Fruit fly (Drosophila melanogaster) whole organism, embryonic: ENCODE data around the gene qtc.

Experiments used
- Bgb ChIP-seq: fragments of 200-800 bp; sonication (Bioruptor generic); IDR thresholded peaks from 2 replicates; pipeline ENCODE4 v1.3.6; 2022; ENCODE audit warnings: missing biosample characterization, missing genetic modification characterization; ENCODE audit not compliant: partially characterized antibody
- CG10462 ChIP-seq: fragments of 200-800 bp; sonication (Bioruptor generic); optimal IDR thresholded peaks from 2 replicates; lab custom pipeline; 2016; ENCODE audit warnings: missing biosample characterization, missing genetic modification characterization
- CG11504 ChIP-seq: fragments of 200-800 bp; sonication (Bioruptor generic); optimal IDR thresholded peaks from 3 replicates; lab custom pipeline; 2019; ENCODE audit warnings: missing biosample characterization, mild to moderate bottlenecking, missing genetic modification characterization, moderate library complexity
- CG12391 ChIP-seq: fragments of 200-800 bp; sonication (Bioruptor generic); optimal IDR thresholded peaks from 3 replicates; lab custom pipeline; 2018; ENCODE audit warnings: missing biosample characterization, mild to moderate bottlenecking, missing genetic modification characterization, moderate library complexity
- CG12659 ChIP-seq: fragments of 200-800 bp; sonication (Bioruptor generic); optimal IDR thresholded peaks from 3 replicates; lab custom pipeline; 2017; ENCODE audit warnings: mild to moderate bottlenecking, missing biosample characterization, missing genetic modification reagents, missing genetic modification characterization
- CG15514 ChIP-seq: fragments of 200-800 bp; sonication (Bioruptor generic); optimal IDR thresholded peaks from 3 replicates; lab custom pipeline; 2017; ENCODE audit warnings: missing biosample characterization, missing genetic modification characterization, mild to moderate bottlenecking, moderate library complexity, missing genetic modification reagents
- CG16813 ChIP-seq: fragments of 200-800 bp; sonication (Bioruptor generic); IDR thresholded peaks from 3 replicates; pipeline ENCODE4 v1.3.6; 2022; ENCODE audit warnings: missing biosample characterization, missing genetic modification characterization; ENCODE audit not compliant: partially characterized antibody
- CG2116 ChIP-seq: fragments of 200-800 bp; sonication (Bioruptor generic); optimal IDR thresholded peaks from 3 replicates; lab custom pipeline; 2018; ENCODE audit warnings: missing biosample characterization, mild to moderate bottlenecking, missing genetic modification characterization
- CG2712 ChIP-seq: fragments of 200-800 bp; optimal IDR thresholded peaks from 3 replicates; lab custom pipeline; 2019; ENCODE audit warnings: missing biosample characterization, mild to moderate bottlenecking, missing genetic modification characterization, moderate library complexity
- CG5953 ChIP-seq: fragments of 200-800 bp; sonication (Bioruptor generic); IDR thresholded peaks from 2 replicates; pipeline ENCODE4 v1.3.6; 2022; ENCODE audit warnings: missing biosample characterization, missing genetic modification characterization
- CG8924 ChIP-seq: fragments of 200-800 bp; optimal IDR thresholded peaks from 3 replicates; lab custom pipeline; 2019; ENCODE audit warnings: missing biosample characterization, mild to moderate bottlenecking, missing genetic modification characterization, moderate library complexity
- CG9797 ChIP-seq: fragments of 200-800 bp; sonication (Bioruptor generic); optimal IDR thresholded peaks from 3 replicates; lab custom pipeline; 2018; ENCODE audit warnings: missing biosample characterization, mild to moderate bottlenecking, missing genetic modification characterization
- CoRest ChIP-seq: fragments of 200-800 bp; sonication (Bioruptor generic); optimal IDR thresholded peaks from 3 replicates; lab custom pipeline; 2018; ENCODE audit warnings: missing biosample characterization, mild to moderate bottlenecking, missing genetic modification characterization, moderate library complexity
- D ChIP-seq, 2 experiments: fragments of 200-800 bp in 1 of 2; fragments of >200 bp in 1 of 2; sonication (Bioruptor generic) in 1 of 2; optimal IDR thresholded peaks; 2 replicates in 1 of 2; 3 replicates in 1 of 2; lab custom pipeline; 2017; ENCODE audit warnings: mild to moderate bottlenecking in 1 of 2, missing biosample characterization in 1 of 2, missing genetic modification characterization in 1 of 2, missing genetic modification reagents in 1 of 2
- Dll ChIP-seq: fragments of 200-800 bp; sonication (Bioruptor generic); IDR thresholded peaks from 4 replicates; pipeline ENCODE4 v1.3.6; 2022; ENCODE audit warnings: missing biosample characterization, missing genetic modification characterization; ENCODE audit not compliant: partially characterized antibody
- Doc3 ChIP-seq: fragments of 200-800 bp; sonication (Bioruptor generic); IDR thresholded peaks from 3 replicates; pipeline ENCODE4 v1.3.6; 2022; ENCODE audit warnings: missing biosample characterization, missing genetic modification characterization; ENCODE audit not compliant: partially characterized antibody
- Dp ChIP-seq: fragments of 200-800 bp; sonication (Bioruptor generic); optimal IDR thresholded peaks from 2 replicates; lab custom pipeline; 2018; ENCODE audit warnings: missing biosample characterization, mild to moderate bottlenecking, missing genetic modification characterization, moderate library complexity
- Dref ChIP-seq: fragments of 200-800 bp; sonication (Bioruptor generic); IDR thresholded peaks from 2 replicates; pipeline ENCODE4 v1.3.6; 2022; ENCODE audit warnings: missing biosample characterization, missing genetic modification characterization
- Elba2 ChIP-seq: fragments of 200-800 bp; sonication (Bioruptor generic); optimal IDR thresholded peaks from 3 replicates; lab custom pipeline; 2016; ENCODE audit warnings: missing biosample characterization, missing genetic modification characterization
- Ets97D ChIP-seq: fragments of 200-800 bp; sonication (Bioruptor generic); optimal IDR thresholded peaks from 3 replicates; lab custom pipeline; 2016; ENCODE audit warnings: missing biosample characterization, missing genetic modification characterization
- HLH4C ChIP-seq: fragments of 200-800 bp; sonication (Bioruptor generic); IDR thresholded peaks from 3 replicates; pipeline ENCODE4 v1.3.6; 2022; ENCODE audit warnings: missing biosample characterization, missing genetic modification characterization; ENCODE audit not compliant: partially characterized antibody
- MBD-R2 ChIP-seq: fragments of 200-800 bp; sonication (Bioruptor generic); IDR thresholded peaks from 2 replicates; pipeline ENCODE4 v1.3.6; 2022; ENCODE audit warnings: missing biosample characterization, missing genetic modification characterization
- MESR4 ChIP-seq: fragments of 200-800 bp; sonication (Bioruptor generic); optimal IDR thresholded peaks from 2 replicates; lab custom pipeline; 2018; ENCODE audit warnings: missing biosample characterization, mild to moderate bottlenecking, missing genetic modification characterization, moderate library complexity
- MTF-1 ChIP-seq: fragments of 200-800 bp; sonication (Bioruptor generic); optimal IDR thresholded peaks from 2 replicates; lab custom pipeline; 2018; ENCODE audit warnings: missing biosample characterization, mild to moderate bottlenecking, missing genetic modification characterization, borderline replicate concordance
- Mad ChIP-seq: fragments of 200-800 bp; sonication (Bioruptor generic); optimal IDR thresholded peaks from 2 replicates; lab custom pipeline; 2016; ENCODE audit warnings: missing biosample characterization, missing genetic modification characterization
- Med ChIP-seq: fragments of 200-800 bp; sonication (Bioruptor generic); peaks from one replicate; lab custom pipeline; 2016; ENCODE audit warnings: missing biosample characterization, missing genetic modification characterization, mild to moderate bottlenecking, inconsistent platforms, moderate library complexity
- Myb ChIP-seq: fragments of 200-800 bp; sonication (Bioruptor generic); optimal IDR thresholded peaks from 2 replicates; lab custom pipeline; 2016; ENCODE audit warnings: missing biosample characterization, missing genetic modification characterization
- Opbp ChIP-seq: fragments of 200-800 bp; sonication (Bioruptor generic); IDR thresholded peaks from 3 replicates; pipeline ENCODE4 v1.3.6; 2022; ENCODE audit warnings: missing biosample characterization, missing genetic modification characterization; ENCODE audit not compliant: partially characterized antibody
- Scr ChIP-seq: fragments of 200-800 bp; sonication (Bioruptor generic); IDR thresholded peaks from 2 replicates; pipeline ENCODE4 v1.3.6; 2022; ENCODE audit warnings: missing biosample characterization, missing genetic modification characterization; ENCODE audit not compliant: partially characterized antibody
- Side ChIP-seq: fragments of 200-800 bp; sonication (Bioruptor generic); optimal IDR thresholded peaks from 2 replicates; lab custom pipeline; 2016; ENCODE audit warnings: missing biosample characterization, missing genetic modification characterization
- Sry-δ ChIP-seq: fragments of 200-800 bp; sonication (Bioruptor generic); optimal IDR thresholded peaks from 2 replicates; lab custom pipeline; 2016; ENCODE audit warnings: missing biosample characterization, missing genetic modification characterization
- ato ChIP-seq: fragments of 200-800 bp; sonication (Bioruptor generic); IDR thresholded peaks from 2 replicates; pipeline ENCODE4 v1.3.6; 2022; ENCODE audit warnings: missing biosample characterization, missing genetic modification characterization; ENCODE audit not compliant: partially characterized antibody
- bbx ChIP-seq: fragments of 200-800 bp; sonication (Bioruptor generic); IDR thresholded peaks from 2 replicates; pipeline ENCODE4 v1.3.6; 2022; ENCODE audit warnings: missing biosample characterization, missing genetic modification characterization; ENCODE audit not compliant: partially characterized antibody
- hb ChIP-seq: fragments of 200-800 bp; sonication (Bioruptor generic); IDR thresholded peaks from 3 replicates; pipeline ENCODE4 v1.3.6; 2022; ENCODE audit warnings: missing biosample characterization, missing genetic modification characterization; ENCODE audit not compliant: partially characterized antibody
- hbn ChIP-seq: fragments of 200-800 bp; sonication (Bioruptor generic); IDR thresholded peaks from 2 replicates; pipeline ENCODE4 v1.3.6; 2022; ENCODE audit warnings: missing biosample characterization, missing genetic modification characterization; ENCODE audit not compliant: partially characterized antibody
- inv ChIP-seq: fragments of 200-800 bp; sonication (Bioruptor generic); IDR thresholded peaks from 2 replicates; pipeline ENCODE4 v1.3.6; 2022; ENCODE audit warnings: missing biosample characterization, missing genetic modification characterization; ENCODE audit not compliant: partially characterized antibody
- lov ChIP-seq, 2 experiments: fragments of 200-800 bp in 1 of 2; fragments of >200 bp in 1 of 2; sonication (Bioruptor generic) in 1 of 2; IDR thresholded peaks in 1 of 2; optimal IDR thresholded peaks in 1 of 2; 2 replicates in 1 of 2; 3 replicates in 1 of 2; pipeline versions ENCODE4 v1.3.6 to Lab custom; 2017 to 2022; ENCODE audit warnings: missing biosample characterization in 1 of 2, missing genetic modification characterization in 1 of 2
- mld ChIP-seq: fragments of 200-800 bp; sonication (Bioruptor generic); IDR thresholded peaks from 3 replicates; pipeline ENCODE4 v1.3.6; 2022; ENCODE audit warnings: missing biosample characterization, missing genetic modification characterization; ENCODE audit not compliant: partially characterized antibody
- nerfin-2 ChIP-seq: fragments of 200-800 bp; sonication (Bioruptor generic); IDR thresholded peaks from 2 replicates; pipeline ENCODE4 v1.3.6; 2022; ENCODE audit warnings: missing biosample characterization, missing genetic modification characterization; ENCODE audit not compliant: partially characterized antibody
- pzg ChIP-seq: fragments of 200-800 bp; sonication (Bioruptor generic); optimal IDR thresholded peaks from 3 replicates; lab custom pipeline; 2018; ENCODE audit warnings: missing biosample characterization, mild to moderate bottlenecking, missing genetic modification characterization, moderate library complexity
- row ChIP-seq: fragments of 200-800 bp; sonication (Bioruptor generic); IDR thresholded peaks from 3 replicates; pipeline ENCODE4 v1.3.6; 2022; ENCODE audit warnings: missing biosample characterization, missing genetic modification characterization
- sna ChIP-seq: fragments of 200-800 bp; sonication (Bioruptor generic); IDR thresholded peaks from 2 replicates; pipeline ENCODE4 v1.3.6; 2022; ENCODE audit warnings: missing biosample characterization, missing genetic modification characterization; ENCODE audit not compliant: partially characterized antibody
- stwl ChIP-seq: fragments of 200-800 bp; sonication (Bioruptor generic); optimal IDR thresholded peaks from 3 replicates; lab custom pipeline; 2018; ENCODE audit warnings: missing biosample characterization, mild to moderate bottlenecking, missing genetic modification characterization, moderate library complexity
- unc-4 ChIP-seq: fragments of 200-800 bp; sonication (Bioruptor generic); IDR thresholded peaks from 2 replicates; pipeline ENCODE4 v1.3.6; 2022; ENCODE audit warnings: missing biosample characterization, missing genetic modification characterization; ENCODE audit not compliant: partially characterized antibody
- zen2 ChIP-seq: fragments of 200-800 bp; sonication (Bioruptor generic); IDR thresholded peaks from 3 replicates; pipeline ENCODE4 v1.3.6; 2022; ENCODE audit warnings: missing biosample characterization, missing genetic modification characterization; ENCODE audit not compliant: partially characterized antibody

qtc gene

DNA sequence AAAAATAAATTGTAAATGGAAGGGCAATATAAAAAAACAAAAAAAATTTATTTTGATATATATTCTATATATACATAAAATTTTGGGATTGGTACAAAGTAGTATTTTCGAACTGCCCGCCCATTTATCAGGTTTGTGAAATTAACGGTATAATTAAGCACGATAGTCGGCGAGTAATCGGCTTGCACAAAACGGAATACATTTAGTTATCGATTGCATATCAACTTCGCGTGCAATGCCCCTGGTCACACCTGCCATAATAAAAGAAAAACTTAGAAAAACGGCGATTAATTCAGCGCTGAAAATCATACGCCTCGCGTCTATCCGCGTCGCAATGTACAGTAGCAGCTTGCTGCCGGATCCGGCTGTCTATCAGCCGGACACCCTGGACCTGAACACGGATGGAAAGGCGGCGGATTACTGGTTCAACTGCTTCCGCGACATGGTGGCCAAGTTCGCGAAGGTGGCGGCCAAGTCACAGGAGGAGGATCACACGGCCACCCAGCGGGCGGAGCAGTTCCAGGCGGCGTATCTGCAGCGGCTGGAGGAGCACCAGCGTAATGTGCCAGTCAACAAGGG lies 33.2 kb downstream of the qtc start, which contains the start of gene CG5828:
Gene CG5828, plus strand, starts transcription at position 205 of the 579 bp plus-strand sequence.
- TF ChIP-seq Med (GFP tag; lab: Kevin White, UChicago) (peak; percentile 86), Myb (peak; percentile 45), D (optimal IDR thresholded peaks at IDR 0.05; lab: Kevin White, UChicago) (no peak), D (GFP tag; optimal IDR thresholded peaks at IDR 0.05; lab: Kevin White, UChicago) (no peak), sna (peak; percentile 55), Mad (GFP tag; lab: Kevin White, UChicago) (no peak), MBD-R2 (GFP tag; lab: Robert Waterston, UW) (peak; percentile 58), MESR4 (GFP tag; lab: Kevin White, UChicago) (peak; percentile 79), CG8924 (tag; lab: Kevin White, UChicago) (no peak), hb (GFP tag; lab: Robert Waterston, UW) (peak; percentile 71; the same call in 2 of the 3 replicates), Bgb (GFP tag; lab: Robert Waterston, UW) (peak; percentile 64), CG11504 (peak; percentile 22), Elba2 (GFP tag; lab: Kevin White, UChicago) (peak; percentile 54), Ets97D (GFP tag; lab: Kevin White, UChicago) (no peak), Dp (peak; percentile 52), CoRest (tag; lab: Kevin White, UChicago) (peak; percentile 49), CG16813 (GFP tag; lab: Robert Waterston, UW) (peak; percentile 77), Side (no peak), pzg (GFP tag; lab: Kevin White, UChicago) (peak; percentile 45), CG9797 (GFP tag; lab: Kevin White, UChicago) (peak; percentile 63), CG15514 (GFP tag; lab: Kevin White, UChicago) (peak; percentile 3), row (peak; percentile 69), CG2712 (tag; lab: Kevin White, UChicago) (peak; percentile 8), Dref (peak; percentile 76), ato (GFP tag; lab: Robert Waterston, UW) (0 out of 2 replicates have a peak, but pooled peaks have one; percentile 13), Sry-δ (GFP tag; lab: Kevin White, UChicago) (peak; percentile 13), CG5953 (no peak), HLH4C (peak; percentile 70), CG12391 (peak; percentile 27), mld (GFP tag; lab: Robert Waterston, UW) (peak; percentile 51; the same call in 1 of the 3 replicates), Scr (peak; percentile 79), CG10462 (GFP tag; lab: Kevin White, UChicago) (peak; percentile 52), bbx (GFP tag; lab: Robert Waterston, UW) (peak; percentile 64), CG12659 (peak; percentile 47), MTF-1 (GFP tag; lab: Kevin White, UChicago) (no peak), CG2116 (GFP tag; lab: Kevin White, UChicago) (peak; percentile 85), unc-4 (GFP tag; lab: Robert Waterston, UW) (peak; percentile 70; the same call in 1 of the 2 replicates), hbn (GFP tag; lab: Robert Waterston, UW) (peak; percentile 37; the same call in 1 of the 2 replicates), Dll (GFP tag; lab: Robert Waterston, UW) (peak; percentile 74; the same call in 3 of the 4 replicates), lov (optimal IDR thresholded peaks at IDR 0.05; lab: Kevin White, UChicago) (no peak), lov (GFP tag; IDR thresholded peaks at IDR 0.05; lab: Robert Waterston, UW) (no peak), nerfin-2 (GFP tag; lab: Robert Waterston, UW) (no peak; the same call in 1 of the 2 replicates), Doc3 (GFP tag; lab: Robert Waterston, UW) (peak; percentile 67; the same call in 2 of the 3 replicates), zen2 (peak; percentile 44; the same call in 1 of the 3 replicates), stwl (tag; lab: Kevin White, UChicago) (peak; percentile 25), inv (GFP tag; lab: Robert Waterston, UW) (peak; percentile 54), Opbp (peak; percentile 77)
